Fruit fly (Drosophila melanogaster): Measurements from ENCODE around the gene CG6425.

- no peak for TF ChIP-seq CG8478 (optimal IDR thresholded peaks at IDR 0.05)
- TF ChIP-seq CTCF (optimal IDR thresholded peaks at IDR 0.05), result no peak
Observed at dm6 chr3R:26700125-26700524, 17.1 kb downstream of the CG6425 start.

All from S2 (cell line).